Worm (Caenorhabditis elegans): Measurements from ENCODE around the gene hsp-6.
A peak's percentile ranks its signal among the peaks of the same experiment; 100 is the strongest.

The hsp-6 gene

ce11 chrV:4850446-4850845 is 23.9 kb upstream of the hsp-6 start:
- TF ChIP-seq lsy-2 (tag; optimal IDR thresholded peaks at IDR 0.05) = no peak
- TF ChIP-seq egl-13 (tag; optimal IDR thresholded peaks at IDR 0.05) = peak; percentile 55
- no peak for TF ChIP-seq ces-1 (GFP tag; optimal IDR thresholded peaks at IDR 0.05)
- TF ChIP-seq Y116A8C.19 (tag; optimal IDR thresholded peaks at IDR 0.05; ENCODE audit: borderline replicate concordance) = no peak
- TF ChIP-seq dsc-1 (tag; optimal IDR thresholded peaks at IDR 0.05) = peak; percentile 86
- TF ChIP-seq elt-3 (tag; optimal IDR thresholded peaks at IDR 0.05) = no peak
- TF ChIP-seq zag-1 (tag; optimal IDR thresholded peaks at IDR 0.05) = no peak
- no peak for TF ChIP-seq C34B4.2 (tag; optimal IDR thresholded peaks at IDR 0.05)

DNA sequence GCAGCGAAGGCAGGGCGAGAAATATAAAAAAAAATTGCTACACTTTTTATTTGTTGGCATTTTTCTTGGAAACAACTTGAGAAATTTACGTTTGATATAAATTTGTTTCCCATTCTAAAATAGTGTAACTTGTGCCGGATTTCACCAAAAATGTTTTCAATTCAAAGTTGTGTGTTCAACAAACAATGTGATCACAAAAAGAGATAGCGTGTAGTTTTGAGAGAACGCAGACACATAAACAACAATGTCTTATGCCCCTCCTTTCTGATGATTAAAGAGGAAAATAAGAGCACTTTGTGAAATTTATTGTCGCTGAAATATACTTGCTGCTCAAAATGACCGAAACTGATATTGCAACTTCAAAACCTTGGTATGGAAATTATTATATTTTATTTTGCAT is 20.9 kb upstream of the hsp-6 start, which contains the start of gene abhd-5.1:
TSS of gene abhd-5.1 (plus strand) at position 230 of the 400 bp plus-strand sequence.
- TF ChIP-seq nhr-237 (tag; optimal IDR thresholded peaks at IDR 0.05) (no peak), ceh-8 (GFP tag; optimal IDR thresholded peaks at IDR 0.05) (no peak), nhr-71 (tag; optimal IDR thresholded peaks at IDR 0.05) (peak; percentile 4), lin-14 (GFP tag; optimal IDR thresholded peaks at IDR 0.05) (peak; percentile 63), skn-1 (tag; optimal IDR thresholded peaks at IDR 0.05) (no peak), nhr-90 (tag; optimal IDR thresholded peaks at IDR 0.05; ENCODE audit: poor library complexity) (peak; percentile 6), lin-35 (GFP tag; optimal IDR thresholded peaks at IDR 0.05) (peak in 1 of 2 experiments; percentile 28), snu-23 (GFP tag; optimal IDR thresholded peaks at IDR 0.05) (peak; percentile 12), mep-1 (tag; optimal IDR thresholded peaks at IDR 0.05) (peak; percentile 27), isw-1 (GFP tag; IDR thresholded peaks at IDR 0.05) (no peak)

DNA sequence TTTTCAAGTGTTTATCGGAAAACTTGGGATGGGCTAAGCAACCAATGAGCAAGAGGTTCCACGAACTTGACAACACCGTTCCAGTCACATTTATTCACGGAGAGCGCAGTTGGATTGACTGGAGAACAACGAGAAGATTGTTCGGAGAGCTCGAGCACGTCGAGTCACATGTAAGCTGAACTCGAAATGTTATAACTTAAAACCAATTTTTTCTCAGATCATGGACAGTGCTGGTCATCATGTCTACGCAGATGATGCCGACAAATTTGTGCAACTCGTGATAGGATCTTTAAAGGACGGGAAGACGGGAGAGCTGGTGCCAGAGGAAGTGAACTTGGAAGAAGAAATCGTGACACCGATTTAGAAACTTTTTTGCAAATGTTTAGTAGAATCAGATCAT is 19.9 kb upstream of the hsp-6 start:
- no peak for TF ChIP-seq xbp-1 (tag; optimal IDR thresholded peaks at IDR 0.05)
- no peak for TF ChIP-seq unc-130 (tag; optimal IDR thresholded peaks at IDR 0.05)
- TF ChIP-seq efl-1 (optimal IDR thresholded peaks at IDR 0.05) = no peak
- TF ChIP-seq efl-1 (GFP tag; optimal IDR thresholded peaks at IDR 0.05 in 1 of 2) = peak in 1 of 2 experiments; percentile 32
- no peak for TF ChIP-seq efl-3 (GFP tag; optimal IDR thresholded peaks at IDR 0.05)
- TF ChIP-seq sptf-1 (tag; optimal IDR thresholded peaks at IDR 0.05) = no peak

- TF ChIP-seq zag-1 (tag; optimal IDR thresholded peaks at IDR 0.05) (no peak), lir-3 (tag; optimal IDR thresholded peaks at IDR 0.05; ENCODE audit: poor library complexity) (no peak), snu-23 (GFP tag; optimal IDR thresholded peaks at IDR 0.05) (peak; percentile 78), unc-86 (tag; optimal IDR thresholded peaks at IDR 0.05) (peak; percentile 15), fkh-10 (GFP tag; optimal IDR thresholded peaks at IDR 0.05) (no peak), nhr-76 (tag; optimal IDR thresholded peaks at IDR 0.05) (no peak), nhr-84 (tag; optimal IDR thresholded peaks at IDR 0.05) (peak; percentile 93), vab-15 (tag; optimal IDR thresholded peaks at IDR 0.05) (no peak), nhr-237 (tag; optimal IDR thresholded peaks at IDR 0.05) (peak; percentile 63), efl-3 (GFP tag; optimal IDR thresholded peaks at IDR 0.05) (no peak), lin-35 (GFP tag; optimal IDR thresholded peaks at IDR 0.05) (peak; percentile 46 to 76), efl-1 (optimal IDR thresholded peaks at IDR 0.05) (peak; percentile 55 to 60), efl-1 (GFP tag; optimal IDR thresholded peaks at IDR 0.05 in 1 of 2) (peak in 1 of 2 experiments; percentile 50), hpl-2 (GFP tag; optimal IDR thresholded peaks at IDR 0.05) (no peak), nhr-28 (tag; optimal IDR thresholded peaks at IDR 0.05) (peak; percentile 53), ceh-88 (GFP tag; IDR thresholded peaks at IDR 0.05) (no peak), pag-3 (tag; optimal IDR thresholded peaks at IDR 0.05; ENCODE audit: borderline replicate concordance, insufficient read depth) (no peak), pqm-1 (tag; optimal IDR thresholded peaks at IDR 0.05) (no peak), mab-9 (GFP tag; IDR thresholded peaks at IDR 0.05) (no peak), dsc-1 (tag; optimal IDR thresholded peaks at IDR 0.05) (peak; percentile 7), C16A3.4 (tag; optimal IDR thresholded peaks at IDR 0.05) (peak; percentile 9), mdl-1 (tag; optimal IDR thresholded peaks at IDR 0.05) (peak in 1 of 2 experiments; percentile 59), lin-15B (tag; optimal IDR thresholded peaks at IDR 0.05) (no peak), unc-30 (tag; optimal IDR thresholded peaks at IDR 0.05) (no peak), nhr-47 (tag; optimal IDR thresholded peaks at IDR 0.05) (peak; percentile 50), nhr-11 (tag; optimal IDR thresholded peaks at IDR 0.05) (peak; percentile 43), ces-1 (GFP tag; optimal IDR thresholded peaks at IDR 0.05) (no peak), swsn-7 (tag; optimal IDR thresholded peaks at IDR 0.05) (peak; percentile 32), lsy-2 (tag; optimal IDR thresholded peaks at IDR 0.05) (peak; percentile 39 to 55), unc-130 (tag; optimal IDR thresholded peaks at IDR 0.05) (peak; percentile 14), sptf-1 (tag; optimal IDR thresholded peaks at IDR 0.05) (no peak), ets-5 (GFP tag; IDR thresholded peaks at IDR 0.05) (no peak), irx-1 (tag; optimal IDR thresholded peaks at IDR 0.05) (no peak), nhr-71 (tag; optimal IDR thresholded peaks at IDR 0.05) (peak; percentile 79), fkh-4 (tag; optimal IDR thresholded peaks at IDR 0.05; ENCODE audit: borderline replicate concordance) (no peak)
Observed at ce11 chrV:4844591-4844990, 18.0 kb upstream of the hsp-6 start, which contains the start of gene abhd-5.2. TSS of gene abhd-5.2 (plus strand) at chrV:4844685.

All from whole organism, L1 larva.